Fruit fly (Drosophila melanogaster) whole organism, wandering third instar larva: Measurements from ENCODE around the gene rut.

Source experiments
- CG9705 ChIP-seq: fragments of 200-800 bp; sonication (Bioruptor generic); optimal IDR thresholded peaks from 2 replicates; lab custom pipeline; 2018; ENCODE audit warnings: missing biosample characterization, mild to moderate bottlenecking, missing genetic modification characterization
- Dif ChIP-seq: fragments of 200-275, 200-300 bp; sonication (Bioruptor generic); optimal IDR thresholded peaks from 2 replicates; lab custom pipeline; 2018; ENCODE audit warnings: missing biosample characterization, missing genetic modification characterization; ENCODE audit not compliant: partially characterized antibody
- GATAd ChIP-seq: sonication (Bioruptor generic); optimal IDR thresholded peaks from 2 replicates; lab custom pipeline; 2016; ENCODE audit warnings: missing biosample characterization, missing genetic modification characterization
- Sp1 ChIP-seq: fragments of 200-800 bp; sonication (Bioruptor generic); optimal IDR thresholded peaks from 3 replicates; lab custom pipeline; 2019; ENCODE audit warnings: missing biosample characterization, mild to moderate bottlenecking, missing genetic modification characterization, moderate library complexity
- brk ChIP-seq: fragments of 200-800 bp; sonication (Bioruptor generic); optimal IDR thresholded peaks from 2 replicates; lab custom pipeline; 2016; ENCODE audit warnings: missing biosample characterization, mild to moderate bottlenecking, missing genetic modification characterization
- dmrt93B ChIP-seq: fragments of 200-800 bp; sonication (Bioruptor generic); optimal IDR thresholded peaks from 2 replicates; lab custom pipeline; 2018; ENCODE audit warnings: missing biosample characterization, mild to moderate bottlenecking, missing genetic modification characterization
- ey ChIP-seq: fragments of 200-800 bp; sonication (Bioruptor generic); optimal IDR thresholded peaks from 2 replicates; lab custom pipeline; 2016; ENCODE audit warnings: missing biosample characterization, missing genetic modification characterization
- foxo ChIP-seq, 2 experiments: fragments of 200-800 bp; sonication (Bioruptor generic); optimal IDR thresholded peaks; 2 replicates in 1 of 2; 3 replicates in 1 of 2; lab custom pipeline; 2016 to 2017; ENCODE audit warnings: missing biosample characterization in 2 of 2, missing genetic modification characterization in 2 of 2
- pan ChIP-seq: fragments of >200 bp; optimal IDR thresholded peaks from 2 replicates; lab custom pipeline; 2017
- rgr ChIP-seq: fragments of 200-800 bp; sonication (Bioruptor generic); optimal IDR thresholded peaks from 3 replicates; lab custom pipeline; 2016; ENCODE audit warnings: missing biosample characterization, mild to moderate bottlenecking, missing genetic modification characterization
- usp ChIP-seq: fragments of >200 bp; optimal IDR thresholded peaks from 2 replicates; lab custom pipeline; 2017; ENCODE audit warnings: missing biosample characterization, missing genetic modification characterization

dm6 chrX:14856261-14856660 lies 30.4 kb upstream of the rut start, which contains the start of gene CG9519:
- TF ChIP-seq dmrt93B (GFP tag; lab: Kevin White, UChicago) (no peak), pan (lab: Kevin White, UChicago) (no peak), Sp1 (no peak), usp (GFP tag; lab: Kevin White, UChicago) (no peak), foxo (GFP tag; optimal IDR thresholded peaks at IDR 0.05; lab: Kevin White, UChicago) (no peak), brk (GFP tag; lab: Kevin White, UChicago) (no peak), CG9705 (GFP tag; lab: Kevin White, UChicago) (no peak), rgr (GFP tag; lab: Kevin White, UChicago) (no peak), Dif (GFP tag; lab: Kevin White, UChicago) (no peak), ey (GFP tag; lab: Kevin White, UChicago) (no peak), GATAd (GFP tag; lab: Kevin White, UChicago) (no peak)
